Worm (Caenorhabditis elegans) whole organism, L1 larva: Measurements from ENCODE around the gene his-73.

Source experiments
- efl-1 ChIP-seq, 4 experiments: fragments of 150-350 bp; optimal IDR thresholded peaks in 3 of 4; peaks in 1 of 4; 1 replicate in 1 of 4; 2 replicates in 3 of 4; lab custom pipeline; 2014; ENCODE audit warnings: missing biosample characterization in 2 of 4, missing genetic modification characterization in 2 of 4, missing genetic modification reagents in 2 of 4
- lir-3 ChIP-seq: sonication (generic microtip); optimal IDR thresholded peaks from 2 replicates; lab custom pipeline; 2016; ENCODE audit warnings: mild to moderate bottlenecking, missing genetic modification characterization, moderate library complexity, missing compliant biosample characterization; ENCODE audit not compliant: poor library complexity
- skn-1 ChIP-seq: fragments of 150-350 bp; optimal IDR thresholded peaks from 2 replicates; lab custom pipeline; 2014; ENCODE audit warnings: missing biosample characterization, missing genetic modification characterization
- snpc-4 ChIP-seq: fragments of 150-350 bp; optimal IDR thresholded peaks from 2 replicates; lab custom pipeline; 2014; ENCODE audit warnings: missing biosample characterization, missing genetic modification characterization

DNA sequence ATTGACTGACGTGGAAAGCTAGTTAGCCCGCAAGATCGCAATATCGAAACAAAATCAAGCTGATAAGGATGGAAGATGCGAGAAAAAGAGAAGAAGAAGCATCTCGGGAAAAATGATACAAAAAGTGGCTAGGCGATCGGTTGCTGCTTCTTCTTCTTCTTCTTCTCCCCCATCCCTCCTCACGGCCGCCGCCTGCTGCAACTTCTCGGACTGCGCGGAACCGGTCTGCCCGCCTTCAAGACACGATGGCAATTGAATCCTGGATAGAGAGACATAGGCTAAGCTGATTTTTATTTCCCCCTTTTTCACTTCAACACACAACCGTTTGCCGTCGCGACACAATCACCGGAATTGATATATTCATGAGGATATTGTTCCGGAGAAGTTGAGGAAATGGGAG lies 9.1 kb upstream of the his-73 start:
- TF ChIP-seq skn-1 (no peak), lir-3 (no peak), efl-1 (optimal IDR thresholded peaks at IDR 0.05; lab: Kevin White, UChicago) (no peak), efl-1 (GFP tag; optimal IDR thresholded peaks at IDR 0.05 in 1 of 2; lab: Kevin White, UChicago) (no peak), snpc-4 (tag; lab: Kevin White, UChicago) (no peak)
